Worm (Caenorhabditis elegans): ENCODE results near the gene srh-92.

Gene srh-92

DNA sequence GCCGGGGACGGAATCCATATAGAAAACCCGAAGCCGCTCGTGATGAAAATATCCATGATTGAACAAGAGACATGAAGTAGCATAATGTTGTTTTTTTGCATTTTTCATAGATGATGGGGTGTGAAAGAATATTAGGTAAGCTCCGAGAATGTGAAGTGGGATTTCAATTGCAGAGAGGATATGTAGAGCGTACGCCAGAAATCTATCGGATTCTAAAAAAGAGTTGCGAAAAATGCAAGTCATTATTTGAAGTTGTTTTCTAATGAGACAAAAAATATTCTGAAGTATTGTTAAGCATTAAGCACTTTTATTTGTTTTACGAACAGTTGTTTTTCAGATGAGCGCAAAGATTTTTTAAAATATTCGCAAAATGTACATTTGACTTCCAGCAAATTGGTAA, 36.5 kb downstream of the srh-92 start, which contains the start of gene F18E3.10:
TSS of gene F18E3.10 (minus strand) at position 101 of the 400 bp plus-strand sequence.
- TF ChIP-seq zip-4 (GFP tag; optimal IDR thresholded peaks at IDR 0.05) (no peak), dpl-1 (GFP tag; optimal IDR thresholded peaks at IDR 0.05) (no peak), ama-1 (optimal IDR thresholded peaks at IDR 0.05) (no peak), aha-1 (tag; optimal IDR thresholded peaks at IDR 0.05) (no peak), nhr-90 (tag; optimal IDR thresholded peaks at IDR 0.05; ENCODE audit: poor library complexity) (no peak), Y116A8C.19 (tag; optimal IDR thresholded peaks at IDR 0.05; ENCODE audit: borderline replicate concordance) (no peak), nhr-12 (tag; optimal IDR thresholded peaks at IDR 0.05) (no peak), nhr-11 (tag; optimal IDR thresholded peaks at IDR 0.05) (no peak), egl-27 (tag; optimal IDR thresholded peaks at IDR 0.05) (no peak), elt-2 (tag; optimal IDR thresholded peaks at IDR 0.05) (no peak), tbx-2 (tag; optimal IDR thresholded peaks at IDR 0.05) (no peak), lin-39 (tag; optimal IDR thresholded peaks at IDR 0.05) (no peak), jun-1 (tag; optimal IDR thresholded peaks at IDR 0.05) (no peak), sox-4 (tag; optimal IDR thresholded peaks at IDR 0.05) (no peak)

ce11 chrV:7420162-7420561, 40.6 kb downstream of the srh-92 start, which contains the start of gene srxa-4:
Gene srxa-4, plus strand, starts transcription at chrV:7420462.
- TF ChIP-seq lin-14 (GFP tag; optimal IDR thresholded peaks at IDR 0.05) (no peak), fkh-8 (tag; optimal IDR thresholded peaks at IDR 0.05) (no peak), tlp-1 (tag; optimal IDR thresholded peaks at IDR 0.05) (no peak)

DNA sequence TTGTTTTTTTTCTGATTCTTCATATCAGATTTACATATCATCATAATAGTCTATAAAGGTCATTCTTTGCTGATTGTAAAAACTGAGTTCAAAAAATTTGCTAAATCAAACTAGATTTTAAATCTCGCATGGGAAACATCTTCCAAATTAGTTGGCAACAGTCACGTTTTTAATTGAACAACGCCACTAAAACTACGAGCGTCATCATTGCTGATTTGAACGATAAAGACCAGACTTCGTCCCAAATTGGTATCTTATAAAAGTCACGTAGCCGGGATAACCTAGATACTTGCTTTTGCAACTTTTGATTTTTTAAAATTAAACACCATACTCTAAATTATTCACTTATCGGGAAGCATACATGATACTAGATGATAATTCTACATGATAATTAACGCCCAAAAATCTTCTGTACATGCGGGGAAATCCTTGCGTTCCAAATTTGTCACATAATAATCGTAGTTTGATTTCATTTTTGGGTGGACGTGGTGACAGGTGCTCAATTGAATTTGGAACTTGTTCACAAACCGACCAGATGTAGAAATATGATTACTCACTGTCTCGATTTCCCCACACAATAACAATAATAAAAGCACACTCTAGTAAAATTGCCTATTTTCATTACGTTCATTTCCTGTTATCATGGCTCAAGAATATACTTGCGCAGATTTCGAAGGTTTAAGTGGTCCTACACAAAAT, 43.6 kb downstream of the srh-92 start, which contains the start of gene srw-67:
TSS of gene srw-67 (plus strand) at position 643 of the 699 bp plus-strand sequence.
- TF ChIP-seq efl-3 (GFP tag; optimal IDR thresholded peaks at IDR 0.05) (no peak), pax-3 (tag; optimal IDR thresholded peaks at IDR 0.05) (no peak), nhr-28 (tag; optimal IDR thresholded peaks at IDR 0.05) (no peak), lin-35 (GFP tag; optimal IDR thresholded peaks at IDR 0.05) (no peak), nhr-12 (tag; optimal IDR thresholded peaks at IDR 0.05) (no peak), elt-3 (tag; optimal IDR thresholded peaks at IDR 0.05) (peak in 1 of 6 experiments; percentile 33), blmp-1 (tag; optimal IDR thresholded peaks at IDR 0.05) (peak; percentile 14), sox-4 (tag; optimal IDR thresholded peaks at IDR 0.05) (no peak), ceh-8 (GFP tag; optimal IDR thresholded peaks at IDR 0.05) (no peak), nhr-11 (tag; optimal IDR thresholded peaks at IDR 0.05) (no peak), ets-5 (GFP tag; IDR thresholded peaks at IDR 0.05) (no peak), efl-1 (optimal IDR thresholded peaks at IDR 0.05) (no peak), efl-1 (GFP tag; optimal IDR thresholded peaks at IDR 0.05 in 1 of 2) (peak in 1 of 2 experiments; percentile 41), ceh-90 (tag; optimal IDR thresholded peaks at IDR 0.05) (no peak), nhr-77 (tag; optimal IDR thresholded peaks at IDR 0.05) (no peak), fos-1 (tag; optimal IDR thresholded peaks at IDR 0.05) (no peak)

DNA sequence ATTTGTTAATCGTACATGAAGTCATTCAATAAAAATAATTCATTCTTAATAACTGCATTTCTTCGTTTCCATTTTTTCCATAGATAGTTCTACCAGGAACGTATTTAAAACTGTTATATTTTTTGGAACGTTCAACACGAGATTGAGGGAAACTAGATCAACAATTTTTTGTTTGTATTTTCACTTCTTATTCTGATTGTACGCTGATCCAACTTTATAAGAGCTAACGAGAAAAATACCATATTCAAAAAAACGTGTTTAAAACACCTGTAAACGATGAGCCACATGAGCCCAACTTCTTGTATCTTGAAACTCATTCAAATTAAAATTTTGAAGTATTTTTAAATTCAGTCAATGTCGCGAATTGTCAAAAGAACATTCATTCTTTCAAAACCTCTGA, 44.2 kb downstream of the srh-92 start:
- TF ChIP-seq egl-27 (tag; optimal IDR thresholded peaks at IDR 0.05) (no peak), mep-1 (tag; optimal IDR thresholded peaks at IDR 0.05) (no peak), C16A3.4 (tag; optimal IDR thresholded peaks at IDR 0.05) (no peak), nhr-19 (GFP tag; conservative IDR thresholded peaks at IDR 0.05) (no peak), alr-1 (tag; optimal IDR thresholded peaks at IDR 0.05; ENCODE audit: borderline replicate concordance) (no peak), mdl-1 (tag; optimal IDR thresholded peaks at IDR 0.05) (no peak), lin-35 (GFP tag; optimal IDR thresholded peaks at IDR 0.05) (peak in 1 of 2 experiments; percentile 17), nhr-20 (tag; optimal IDR thresholded peaks at IDR 0.05) (no peak)
